Worm (Caenorhabditis elegans) whole organism, early embryonic: Measurements from ENCODE around the gene F22F4.5.
A peak's percentile ranks its signal among the peaks of the same experiment; 100 is the strongest.

Source experiments
- B0310.2 ChIP-seq: sonication (generic microtip); optimal IDR thresholded peaks from 2 replicates; lab custom pipeline; 2016; ENCODE audit warnings: mild to moderate bottlenecking, missing genetic modification characterization, missing compliant biosample characterization
- F13C5.2 ChIP-seq: sonication (generic microtip); optimal IDR thresholded peaks from 2 replicates; lab custom pipeline; 2017; ENCODE audit warnings: mild to moderate bottlenecking, missing genetic modification characterization, inconsistent platforms, missing compliant biosample characterization
- aly-1 ChIP-seq: sonication (generic microtip); optimal IDR thresholded peaks from 2 replicates; lab custom pipeline; 2016; ENCODE audit warnings: missing genetic modification characterization, missing compliant biosample characterization
- ama-1 ChIP-seq: fragments of 150-350 bp; optimal IDR thresholded peaks from 2 replicates; lab custom pipeline; 2014
- ceh-13 ChIP-seq: fragments of 200-800 bp; sonication (Bioruptor generic); optimal IDR thresholded peaks from 2 replicates; lab custom pipeline; 2018; ENCODE audit warnings: mild to moderate bottlenecking, missing genetic modification characterization, missing compliant biosample characterization
- ceh-36 ChIP-seq: sonication (generic microtip); optimal IDR thresholded peaks from 2 replicates; lab custom pipeline; 2016; ENCODE audit warnings: missing genetic modification characterization, inconsistent platforms, missing compliant biosample characterization
- ets-7 ChIP-seq: sonication (generic microtip); optimal IDR thresholded peaks from 2 replicates; lab custom pipeline; 2016; ENCODE audit warnings: missing genotype, missing genetic modification characterization, missing compliant biosample characterization
- flt-1 ChIP-seq: fragments of 200-800 bp; sonication (Bioruptor generic); IDR thresholded peaks from 2 replicates; pipeline ENCODE4 v1.3.6; 2022; ENCODE audit warnings: missing genetic modification characterization, missing compliant biosample characterization
- hmbx-1 ChIP-seq: sonication (generic microtip); optimal IDR thresholded peaks from 2 replicates; lab custom pipeline; 2016; ENCODE audit warnings: mild to moderate bottlenecking, missing genetic modification characterization, missing compliant biosample characterization
- hmg-4 ChIP-seq: fragments of 200-800 bp; sonication (Bioruptor generic); optimal IDR thresholded peaks from 2 replicates; lab custom pipeline; 2018; ENCODE audit warnings: mild to moderate bottlenecking, missing genetic modification characterization, missing compliant biosample characterization
- hnd-1 ChIP-seq: sonication (generic microtip); optimal IDR thresholded peaks from 2 replicates; lab custom pipeline; 2016; ENCODE audit warnings: missing genetic modification characterization, missing compliant biosample characterization
- pes-1 ChIP-seq: fragments of 200-800 bp; sonication (Bioruptor generic); IDR thresholded peaks from 2 replicates; pipeline ENCODE4 v1.3.6; 2022; ENCODE audit warnings: missing genetic modification reagents, missing genetic modification characterization, missing compliant biosample characterization
- scrt-1 ChIP-seq: fragments of 200-800 bp; sonication (Bioruptor generic); IDR thresholded peaks from 2 replicates; pipeline ENCODE4 v1.3.6; 2022; ENCODE audit warnings: missing genetic modification characterization, missing compliant biosample characterization
- sea-1 ChIP-seq: fragments of 200-800 bp; sonication (Bioruptor generic); conservative IDR thresholded peaks from 2 replicates; pipeline ENCODE4 v1.3.6; 2022; ENCODE audit warnings: missing genetic modification characterization, missing compliant biosample characterization
- tbx-11 ChIP-seq: fragments of 200-800 bp; sonication (Bioruptor generic); IDR thresholded peaks from 2 replicates; pipeline ENCODE4 v1.3.6; 2022; ENCODE audit warnings: missing genetic modification characterization, missing compliant biosample characterization
- tbx-37 ChIP-seq: fragments of 200-800 bp; sonication (Bioruptor generic); conservative IDR thresholded peaks from 2 replicates; pipeline ENCODE4 v1.3.6; 2022; ENCODE audit warnings: missing genetic modification reagents, missing genetic modification characterization, missing compliant biosample characterization
- tra-4 ChIP-seq: sonication (generic microtip); optimal IDR thresholded peaks from 2 replicates; lab custom pipeline; 2017; ENCODE audit warnings: missing genetic modification characterization, missing compliant biosample characterization

F22F4.5 gene

DNA sequence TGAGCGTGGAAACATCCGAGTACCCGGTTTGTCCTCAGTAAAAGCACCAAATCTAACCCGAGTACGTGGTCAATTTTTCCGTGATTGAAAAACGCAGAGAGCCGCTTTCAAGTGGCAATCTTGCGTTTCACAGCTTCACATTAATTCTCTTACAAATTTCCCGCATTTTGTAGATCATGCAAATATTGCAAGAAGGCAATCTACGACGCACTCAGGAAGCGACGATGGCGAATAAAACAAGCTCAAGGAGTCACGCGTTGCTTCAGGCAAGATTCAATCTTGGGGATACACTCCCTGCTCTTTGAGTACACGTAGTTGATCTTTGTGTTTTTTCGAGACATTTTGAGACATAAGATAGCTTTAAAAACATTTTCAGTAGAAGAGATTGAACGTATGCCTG lies 4.8 kb downstream of the F22F4.5 start:
- TF ChIP-seq hnd-1, result no peak
- no peak for TF ChIP-seq ceh-36 (tag; lab: Kevin White, UChicago)
- TF ChIP-seq tbx-11 (GFP tag; lab: Robert Waterston, UW), result no peak
- no peak for TF ChIP-seq flt-1 (GFP tag; lab: Robert Waterston, UW)
- no peak for TF ChIP-seq pes-1 (GFP tag; lab: Robert Waterston, UW)
- no peak for TF ChIP-seq tra-4 (tag; lab: Kevin White, UChicago)
- no peak for TF ChIP-seq B0310.2 (tag; lab: Kevin White, UChicago)
- TF ChIP-seq ama-1 (lab: Kevin White, UChicago), result no peak
- no peak for TF ChIP-seq hmbx-1 (tag; lab: Kevin White, UChicago)
- TF ChIP-seq ceh-13 (GFP tag; lab: Kevin White, UChicago), result no peak
- no peak for TF ChIP-seq hmg-4 (GFP tag; lab: Kevin White, UChicago)
- TF ChIP-seq aly-1 (tag; lab: Kevin White, UChicago), result no peak
- TF ChIP-seq tbx-37 (GFP tag; lab: Robert Waterston, UW), result no peak

DNA sequence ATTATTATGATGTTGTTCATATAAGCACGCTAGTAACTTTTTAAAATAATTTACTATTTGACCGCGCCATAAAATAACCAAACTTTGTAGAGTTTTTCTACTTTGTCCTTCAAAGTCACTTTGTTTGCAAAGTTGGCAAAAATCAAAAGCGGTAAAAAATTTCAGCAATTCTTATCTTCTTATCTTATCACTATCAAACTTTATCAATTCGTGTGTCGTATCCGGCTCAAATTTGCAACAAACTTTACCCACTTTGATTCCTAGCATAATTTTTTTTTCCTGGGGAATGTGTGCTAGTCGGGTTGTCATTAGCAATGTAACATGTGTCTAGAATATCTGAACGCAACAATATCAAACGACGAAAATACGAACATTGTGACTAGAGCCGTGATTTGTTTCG lies 7.0 kb downstream of the F22F4.5 start:
- TF ChIP-seq hnd-1 (no peak), scrt-1 (GFP tag; lab: Robert Waterston, UW) (no peak), ceh-13 (GFP tag; lab: Kevin White, UChicago) (no peak), ama-1 (lab: Kevin White, UChicago) (no peak), hmg-4 (GFP tag; lab: Kevin White, UChicago) (no peak), hmbx-1 (tag; lab: Kevin White, UChicago) (no peak), flt-1 (GFP tag; lab: Robert Waterston, UW) (no peak), B0310.2 (tag; lab: Kevin White, UChicago) (no peak), ets-7 (tag; lab: Kevin White, UChicago) (no peak), ceh-36 (tag; lab: Kevin White, UChicago) (no peak), F13C5.2 (tag; lab: Kevin White, UChicago) (no peak), tbx-11 (GFP tag; lab: Robert Waterston, UW) (no peak), tbx-37 (GFP tag; lab: Robert Waterston, UW) (no peak), aly-1 (tag; lab: Kevin White, UChicago) (no peak), tra-4 (tag; lab: Kevin White, UChicago) (no peak), pes-1 (GFP tag; lab: Robert Waterston, UW) (no peak), sea-1 (no peak)

DNA sequence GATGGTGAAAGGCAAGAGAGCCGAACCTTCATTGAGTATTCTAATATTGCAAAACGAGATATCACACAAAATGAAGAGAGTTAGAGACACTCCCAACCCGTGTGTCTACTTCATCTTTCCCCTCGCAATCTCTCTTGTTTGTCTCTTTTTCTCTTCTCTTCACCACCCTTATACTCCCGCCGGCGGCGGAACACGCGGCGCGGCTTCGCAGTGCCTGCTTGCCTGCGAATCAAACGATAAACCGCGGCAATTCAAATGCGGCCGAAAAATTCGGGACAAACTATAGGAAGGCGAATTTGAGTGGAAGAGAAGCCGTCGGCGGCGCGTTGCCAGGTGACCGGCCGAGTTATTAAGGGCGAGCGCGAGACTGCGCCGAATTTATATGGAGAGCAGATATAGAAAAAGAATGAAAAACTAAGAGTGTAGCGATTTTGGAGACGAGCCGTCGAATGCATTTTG lies 8.1 kb downstream of the F22F4.5 start, which contains the start of gene klp-13:
klp-13 (plus strand) TSS at position 409 of the 459 bp plus-strand sequence.
- peak; percentile 31 for TF ChIP-seq F13C5.2 (tag; lab: Kevin White, UChicago)
- peak; percentile 75 for TF ChIP-seq aly-1 (tag; lab: Kevin White, UChicago)
- TF ChIP-seq tbx-11 (GFP tag; lab: Robert Waterston, UW), result peak; percentile 39; the same call in 1 of the 2 replicates
- peak; percentile 85 for TF ChIP-seq hmg-4 (GFP tag; lab: Kevin White, UChicago)
- TF ChIP-seq hmbx-1 (tag; lab: Kevin White, UChicago), result no peak
- no peak for TF ChIP-seq ceh-13 (GFP tag; lab: Kevin White, UChicago)

DNA sequence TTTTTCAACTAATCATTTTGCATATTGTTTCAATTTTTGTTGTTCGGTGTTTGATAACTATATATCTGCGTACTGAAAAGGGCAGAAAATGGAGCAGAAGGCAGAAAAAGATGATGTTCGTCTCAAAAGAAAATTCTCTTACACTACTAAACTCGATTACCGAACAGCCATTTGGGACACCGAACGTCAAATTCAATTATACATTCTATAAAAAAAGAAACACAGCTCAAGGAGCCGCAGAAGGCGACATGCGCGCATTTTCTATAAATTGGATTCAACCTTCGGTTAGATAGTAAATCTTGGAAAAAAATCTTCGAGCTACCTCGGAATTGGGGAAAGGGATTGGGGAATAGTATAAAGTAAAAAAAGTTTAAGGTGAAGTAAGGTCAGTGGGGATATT lies 9.4 kb downstream of the F22F4.5 start:
- no peak for TF ChIP-seq hnd-1

DNA sequence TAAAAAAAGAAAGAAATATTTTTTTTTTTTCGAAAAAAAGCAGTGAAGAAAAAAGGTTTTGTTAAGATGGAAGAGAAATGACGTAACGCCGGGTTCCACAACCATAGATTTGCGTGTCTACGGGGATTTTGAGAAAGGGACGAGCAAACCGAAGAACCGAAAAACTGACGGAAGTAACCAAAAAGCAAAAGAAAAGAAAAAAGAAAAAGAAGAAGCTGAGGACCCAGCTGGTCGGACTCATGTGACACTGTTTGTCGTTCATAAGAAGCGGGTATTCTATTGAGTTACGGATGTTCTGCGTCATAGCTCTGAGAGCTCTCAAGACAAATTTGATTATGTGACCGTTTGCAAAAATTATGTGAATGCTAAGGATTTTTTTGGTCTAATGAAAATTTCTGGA lies 9.9 kb downstream of the F22F4.5 start:
- TF ChIP-seq hmg-4 (GFP tag; lab: Kevin White, UChicago), result no peak
- no peak for TF ChIP-seq F13C5.2 (tag; lab: Kevin White, UChicago)
- no peak for TF ChIP-seq tbx-37 (GFP tag; lab: Robert Waterston, UW)
- TF ChIP-seq pes-1 (GFP tag; lab: Robert Waterston, UW), result no peak
- no peak for TF ChIP-seq ceh-13 (GFP tag; lab: Kevin White, UChicago)
- no peak for TF ChIP-seq tbx-11 (GFP tag; lab: Robert Waterston, UW)
- no peak for TF ChIP-seq sea-1
- TF ChIP-seq B0310.2 (tag; lab: Kevin White, UChicago), result no peak
- TF ChIP-seq hmbx-1 (tag; lab: Kevin White, UChicago), result no peak
- TF ChIP-seq aly-1 (tag; lab: Kevin White, UChicago), result no peak
- no peak for TF ChIP-seq tra-4 (tag; lab: Kevin White, UChicago)
- TF ChIP-seq ceh-36 (tag; lab: Kevin White, UChicago), result no peak

DNA sequence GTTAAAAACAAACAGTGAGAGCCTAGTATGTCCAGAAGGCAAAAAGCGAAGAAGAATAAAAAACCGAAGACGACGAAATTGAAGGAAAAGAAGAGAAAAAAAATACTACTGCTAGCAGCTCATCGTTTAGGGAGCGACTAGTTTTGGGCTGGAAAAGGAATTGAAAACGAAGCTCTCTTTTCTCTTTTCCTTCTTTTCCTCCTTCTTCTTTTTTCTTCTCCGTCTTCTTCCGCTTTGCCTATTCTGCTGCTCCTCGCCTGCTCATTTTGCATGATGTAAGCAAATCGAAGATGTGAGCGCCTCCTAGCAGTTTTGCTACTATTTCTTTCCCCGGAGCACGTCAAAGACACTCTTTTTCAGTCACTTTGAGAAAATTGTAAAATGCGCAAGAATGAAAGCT lies 11.0 kb downstream of the F22F4.5 start:
- TF ChIP-seq ceh-13 (GFP tag; lab: Kevin White, UChicago), result no peak
- no peak for TF ChIP-seq B0310.2 (tag; lab: Kevin White, UChicago)
- TF ChIP-seq flt-1 (GFP tag; lab: Robert Waterston, UW), result no peak
- no peak for TF ChIP-seq tbx-11 (GFP tag; lab: Robert Waterston, UW)

DNA sequence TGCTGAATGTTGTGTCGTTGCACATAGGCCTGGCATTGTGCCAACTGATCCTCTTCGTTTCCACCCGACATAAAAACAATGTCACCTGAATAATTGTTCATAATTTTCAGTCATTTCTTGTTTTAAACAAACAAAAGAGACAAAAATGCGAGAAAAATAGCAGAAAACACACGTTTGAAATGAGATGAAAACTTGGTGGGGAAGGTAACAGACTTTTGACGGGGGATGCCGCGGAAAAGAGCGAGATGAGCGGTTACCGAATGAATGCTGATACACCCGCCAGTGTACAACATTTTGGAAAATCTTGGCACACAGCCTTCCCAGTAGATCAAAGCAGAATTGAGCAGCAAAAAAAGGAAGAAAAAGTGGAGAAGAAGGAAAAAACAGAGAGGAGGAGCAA lies 14.9 kb downstream of the F22F4.5 start, which contains the start of gene kin-2:
kin-2 (minus strand) TSS at position 101 of the 400 bp plus-strand sequence.
- TF ChIP-seq F13C5.2 (tag; lab: Kevin White, UChicago) (no peak), ets-7 (tag; lab: Kevin White, UChicago) (no peak), hnd-1 (no peak), flt-1 (GFP tag; lab: Robert Waterston, UW) (no peak), tbx-37 (GFP tag; lab: Robert Waterston, UW) (no peak), aly-1 (tag; lab: Kevin White, UChicago) (no peak), tbx-11 (GFP tag; lab: Robert Waterston, UW) (no peak), sea-1 (no peak), tra-4 (tag; lab: Kevin White, UChicago) (no peak), scrt-1 (GFP tag; lab: Robert Waterston, UW) (no peak), hmbx-1 (tag; lab: Kevin White, UChicago) (no peak), pes-1 (GFP tag; lab: Robert Waterston, UW) (no peak), ceh-13 (GFP tag; lab: Kevin White, UChicago) (no peak), ceh-36 (tag; lab: Kevin White, UChicago) (no peak), B0310.2 (tag; lab: Kevin White, UChicago) (no peak), ama-1 (lab: Kevin White, UChicago) (no peak), hmg-4 (GFP tag; lab: Kevin White, UChicago) (no peak)
